Worm (Caenorhabditis elegans) whole organism, L3 larva: Measurements from ENCODE around the gene nhr-282.
"Not testable (repeated sequence)": the region's sequence is repeated elsewhere in the genome, so short reads cannot be mapped to it uniquely, and the experiment has no call there.

Experiments used
- ZK546.5 ChIP-seq: sonication (generic microtip); optimal IDR thresholded peaks from 2 replicates; lab custom pipeline; 2017; ENCODE audit warnings: missing biosample characterization, missing genetic modification characterization
- aly-2 ChIP-seq: fragments of 150-350 bp; optimal IDR thresholded peaks from 2 replicates; lab custom pipeline; 2014; ENCODE audit warnings: missing biosample characterization, missing genetic modification characterization
- ama-1 ChIP-seq: fragments of 150-350 bp; optimal IDR thresholded peaks from 2 replicates; lab custom pipeline; 2018
- ceh-82 ChIP-seq: fragments of 150-350 bp; optimal IDR thresholded peaks from 2 replicates; lab custom pipeline; 2014; ENCODE audit warnings: missing biosample characterization, missing genetic modification characterization
- ceh-9 ChIP-seq: sonication (generic microtip); optimal IDR thresholded peaks from 2 replicates; lab custom pipeline; 2018; ENCODE audit warnings: missing biosample characterization, missing genetic modification characterization
- daf-12 ChIP-seq: fragments of 150-350 bp; optimal IDR thresholded peaks from 2 replicates; lab custom pipeline; 2014; ENCODE audit warnings: missing biosample characterization, missing genetic modification reagents, missing genetic modification characterization
- egl-5 ChIP-seq: fragments of 150-350 bp; optimal IDR thresholded peaks from 2 replicates; lab custom pipeline; 2017; ENCODE audit warnings: missing biosample characterization, missing genetic modification reagents, missing genetic modification characterization, inconsistent platforms
- elt-2 ChIP-seq: sonication (generic microtip); optimal IDR thresholded peaks from 2 replicates; lab custom pipeline; 2016; ENCODE audit warnings: missing genetic modification reagents, mild to moderate bottlenecking, missing genetic modification characterization, missing compliant biosample characterization
- elt-3 ChIP-seq, 3 experiments: fragments of 150-350 bp in 1 of 3; sonication (generic microtip) in 2 of 3; optimal IDR thresholded peaks; 2 replicates in 2 of 3; 4 replicates in 1 of 3; lab custom pipeline; 2014 to 2017; ENCODE audit warnings: missing biosample characterization in 3 of 3, missing genetic modification characterization in 3 of 3
- eor-1 ChIP-seq, 2 experiments: fragments of 150-350 bp; optimal IDR thresholded peaks; 2 replicates each; lab custom pipeline; 2014 to 2018; ENCODE audit warnings: missing biosample characterization in 2 of 2, missing genetic modification characterization in 2 of 2
- fkh-10 ChIP-seq: sonication (generic microtip); optimal IDR thresholded peaks from 2 replicates; lab custom pipeline; 2017; ENCODE audit warnings: missing biosample characterization, missing genetic modification reagents, missing genetic modification characterization
- fkh-2 ChIP-seq: fragments of 150-350 bp; optimal IDR thresholded peaks from 2 replicates; lab custom pipeline; 2014; ENCODE audit warnings: missing biosample characterization, missing genetic modification reagents, missing genetic modification characterization
- fos-1 ChIP-seq: fragments of 150-350 bp; optimal IDR thresholded peaks from 2 replicates; lab custom pipeline; 2014; ENCODE audit warnings: missing biosample characterization, missing genetic modification characterization
- jun-1 ChIP-seq: fragments of 150-350 bp; optimal IDR thresholded peaks from 2 replicates; lab custom pipeline; 2014; ENCODE audit warnings: missing biosample characterization, missing genetic modification reagents, missing genetic modification characterization
- lin-15B ChIP-seq: fragments of 150-350 bp; optimal IDR thresholded peaks from 2 replicates; lab custom pipeline; 2014; ENCODE audit warnings: missing biosample characterization, missing genetic modification characterization
- lin-39 ChIP-seq: fragments of 150-350 bp; optimal IDR thresholded peaks from 2 replicates; lab custom pipeline; 2018; ENCODE audit warnings: missing biosample characterization, missing genetic modification reagents, missing genetic modification characterization
- lsy-12 ChIP-seq: sonication (generic microtip); optimal IDR thresholded peaks from 2 replicates; lab custom pipeline; 2016; ENCODE audit warnings: mild to moderate bottlenecking, missing genetic modification characterization, missing compliant biosample characterization
- mdl-1 ChIP-seq: fragments of 150-350 bp; optimal IDR thresholded peaks from 2 replicates; lab custom pipeline; 2014; ENCODE audit warnings: missing biosample characterization, missing genetic modification characterization
- nfya-1 ChIP-seq: sonication (generic microtip); optimal IDR thresholded peaks from 2 replicates; lab custom pipeline; 2017; ENCODE audit warnings: missing genetic modification characterization, mild to moderate bottlenecking, missing compliant biosample characterization, antibody characterized with exemption, moderate library complexity; ENCODE audit not compliant: insufficient read depth
- nhr-11 ChIP-seq: fragments of 150-350 bp; optimal IDR thresholded peaks from 2 replicates; lab custom pipeline; 2014; ENCODE audit warnings: missing biosample characterization, missing genetic modification characterization
- nhr-23 ChIP-seq: fragments of 150-350 bp; optimal IDR thresholded peaks from 2 replicates; lab custom pipeline; 2014; ENCODE audit warnings: missing biosample characterization, missing genetic modification reagents, missing genetic modification characterization
- nhr-25 ChIP-seq: sonication (generic microtip); optimal IDR thresholded peaks from 2 replicates; lab custom pipeline; 2017; ENCODE audit warnings: missing biosample characterization, missing genetic modification characterization
- nhr-28 ChIP-seq: fragments of 150-350 bp; optimal IDR thresholded peaks from 2 replicates; lab custom pipeline; 2014; ENCODE audit warnings: missing biosample characterization, missing genetic modification characterization
- nhr-43 ChIP-seq: sonication (generic microtip); optimal IDR thresholded peaks from 2 replicates; lab custom pipeline; 2016; ENCODE audit warnings: mild to moderate bottlenecking, missing genetic modification characterization, missing compliant biosample characterization; ENCODE audit not compliant: poor library complexity, severe bottlenecking
- nhr-76 ChIP-seq: fragments of 150-350 bp; sonication (generic microtip); optimal IDR thresholded peaks from 5 replicates; lab custom pipeline; 2014; ENCODE audit warnings: missing biosample characterization, missing genetic modification characterization
- nhr-77 ChIP-seq: fragments of 150-350 bp; optimal IDR thresholded peaks from 2 replicates; lab custom pipeline; 2014; ENCODE audit warnings: missing biosample characterization, missing genetic modification characterization
- pha-4 ChIP-seq: fragments of 150-350 bp; optimal IDR thresholded peaks from 2 replicates; lab custom pipeline; 2014; ENCODE audit warnings: missing biosample characterization, missing genetic modification reagents, missing genetic modification characterization
- skn-1 ChIP-seq: fragments of 150-350 bp; optimal IDR thresholded peaks from 2 replicates; lab custom pipeline; 2014; ENCODE audit warnings: missing biosample characterization, missing genetic modification characterization
- snpc-4 ChIP-seq: fragments of 150-350 bp; optimal IDR thresholded peaks from 2 replicates; lab custom pipeline; 2014; ENCODE audit warnings: missing biosample characterization, missing genetic modification characterization
- unc-62 ChIP-seq: fragments of 150-350 bp; sonication (generic microtip); optimal IDR thresholded peaks from 4 replicates; lab custom pipeline; 2014; ENCODE audit warnings: missing biosample characterization, missing genetic modification reagents, missing genetic modification characterization
- ztf-4 ChIP-seq: fragments of 150-350 bp; optimal IDR thresholded peaks from 2 replicates; lab custom pipeline; 2014; ENCODE audit warnings: missing biosample characterization, missing genetic modification characterization

The nhr-282 gene

DNA sequence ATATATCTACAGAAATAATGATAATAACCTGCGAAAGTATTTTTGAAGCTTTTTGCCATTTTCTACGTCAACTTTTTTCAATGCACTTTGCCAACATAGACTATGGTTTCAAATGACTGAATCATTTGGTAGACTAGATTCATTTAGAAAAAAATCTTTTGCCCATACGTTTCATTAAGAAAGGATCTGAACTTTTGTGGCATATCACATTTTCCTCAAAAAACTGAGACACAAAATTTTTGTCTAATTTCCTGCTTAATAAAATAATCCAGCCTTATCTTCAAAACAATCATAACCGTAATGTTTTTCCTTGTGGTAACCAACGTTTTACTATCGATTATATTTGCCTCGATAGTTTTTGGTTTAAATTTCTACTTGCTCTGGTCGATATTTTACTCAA lies 14.0 kb downstream of the nhr-282 start, which contains the start of gene srbc-51:
Gene srbc-51, plus strand, starts transcription at position 301 of the 400 bp plus-strand sequence.
- TF ChIP-seq jun-1 (no peak), nhr-77 (no peak), mdl-1 (tag; lab: Kevin White, UChicago) (no peak), nhr-43 (tag; lab: Kevin White, UChicago) (no peak), snpc-4 (tag; lab: Kevin White, UChicago) (no peak), nhr-28 (no peak)

ce11 chrV:15829907-15830306 lies 17.8 kb downstream of the nhr-282 start, which contains the start of gene srbc-55:
Gene srbc-55, minus strand, starts transcription at chrV:15830007.
- TF ChIP-seq egl-5 (no peak), lin-15B (tag; lab: Kevin White, UChicago) (no peak), nhr-76 (tag; lab: Kevin White, UChicago) (no peak)

- TF ChIP-seq fos-1 (tag; lab: Kevin White, UChicago) (no peak), ama-1 (lab: Kevin White, UChicago) (no peak), nhr-28 (no peak), daf-12 (tag; lab: Kevin White, UChicago) (no peak), mdl-1 (tag; lab: Kevin White, UChicago) (no peak), ztf-4 (tag; lab: Kevin White, UChicago) (no peak), nhr-11 (tag; lab: Kevin White, UChicago) (no peak), aly-2 (no peak), unc-62 (no peak), elt-2 (tag; lab: Kevin White, UChicago) (no peak), skn-1 (tag; lab: Kevin White, UChicago) (no peak), fkh-2 (tag; lab: Kevin White, UChicago) (no peak), lin-39 (tag; lab: Kevin White, UChicago) (no peak), ceh-9 (tag; lab: Kevin White, UChicago) (no peak)
These were observed 19.5 kb downstream of the nhr-282 start, which contains the start of gene srbc-56 for ce11 chrV:15831586-15831985. Gene srbc-56, minus strand, starts transcription at chrV:15831686.

DNA sequence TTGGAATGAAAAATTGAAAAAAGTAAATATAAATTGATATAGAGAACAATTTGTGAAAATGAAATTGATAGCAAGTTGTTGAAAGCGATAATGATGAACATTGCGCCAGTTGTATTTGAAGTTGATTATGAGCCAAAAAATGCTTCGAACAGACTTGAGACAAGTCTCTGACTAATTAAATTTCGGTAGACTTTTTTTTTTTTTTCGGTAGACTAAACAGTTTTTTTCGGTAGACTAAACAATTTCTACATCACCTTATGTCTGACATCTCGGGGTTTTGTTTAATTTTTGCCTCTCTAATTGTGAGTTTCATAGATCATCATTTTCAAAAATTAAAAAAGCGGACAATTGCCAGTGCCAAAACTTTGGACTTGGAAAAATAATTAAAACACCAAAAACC lies 21.5 kb downstream of the nhr-282 start, which contains the start of gene srbc-54:
Gene srbc-54, minus strand, starts transcription at position 101 of the 400 bp plus-strand sequence.
- TF ChIP-seq lsy-12 (tag; lab: Kevin White, UChicago), result no peak
- no peak for TF ChIP-seq ceh-82 (tag; lab: Kevin White, UChicago)
- no peak for TF ChIP-seq nhr-28
- TF ChIP-seq ZK546.5 (tag; lab: Kevin White, UChicago), result no peak
- TF ChIP-seq ceh-9 (tag; lab: Kevin White, UChicago), result no peak
- TF ChIP-seq nhr-23 (tag; lab: Kevin White, UChicago), result no peak
- TF ChIP-seq nhr-25 (tag; lab: Kevin White, UChicago), result no peak
- TF ChIP-seq fkh-10 (GFP tag; lab: Kevin White, UChicago), result no peak
- no peak for TF ChIP-seq skn-1 (tag; lab: Kevin White, UChicago)
- no peak for TF ChIP-seq jun-1
- no peak for TF ChIP-seq nhr-11 (tag; lab: Kevin White, UChicago)

ce11 chrV:15841095-15841494 lies 29.0 kb downstream of the nhr-282 start, which contains the start of gene srh-149:
Gene srh-149, minus strand, starts transcription at chrV:15841195.
- TF ChIP-seq ama-1 (lab: Kevin White, UChicago) (no peak), eor-1 (tag; optimal IDR thresholded peaks at IDR 0.05; lab: Kevin White, UChicago) (no peak), elt-3 (tag; optimal IDR thresholded peaks at IDR 0.05; lab: Kevin White, UChicago) (no peak), pha-4 (no peak)

ce11 chrV:15850276-15850811 lies 38.3 kb downstream of the nhr-282 start, which contains the start of gene srh-147:
Gene srh-147, minus strand, starts transcription at chrV:15850326.
- not testable (repeated sequence) for TF ChIP-seq nfya-1, nhr-76, mdl-1 (tag; lab: Kevin White, UChicago)
